Fruit fly (Drosophila melanogaster) whole organism, embryonic: ENCODE data around the gene CG15418.

Experiments used
- Atf6 ChIP-seq: fragments of 200-800 bp; sonication (Bioruptor generic); IDR thresholded peaks from 2 replicates; pipeline ENCODE4 v1.3.6; 2022; ENCODE audit warnings: missing biosample characterization, missing genetic modification characterization
- CG10654 ChIP-seq: fragments of 200-800 bp; sonication (Bioruptor generic); optimal IDR thresholded peaks from 2 replicates; lab custom pipeline; 2016; ENCODE audit warnings: missing biosample characterization, missing genetic modification characterization
- CG12236 ChIP-seq: fragments of 200-800 bp; sonication (Bioruptor generic); optimal IDR thresholded peaks from 2 replicates; lab custom pipeline; 2016; ENCODE audit warnings: missing biosample characterization, missing genetic modification characterization
- CG1602 ChIP-seq: fragments of 200-800 bp; sonication (Bioruptor generic); optimal IDR thresholded peaks from 3 replicates; lab custom pipeline; 2016; ENCODE audit warnings: missing biosample characterization, missing genetic modification characterization
- CG1603 ChIP-seq: fragments of 200-800 bp; sonication (Bioruptor generic); optimal IDR thresholded peaks from 2 replicates; lab custom pipeline; 2019; ENCODE audit warnings: missing biosample characterization, mild to moderate bottlenecking, missing genetic modification characterization, moderate library complexity
- CG17568 ChIP-seq: fragments of 200-800 bp; sonication (Bioruptor generic); optimal IDR thresholded peaks from 2 replicates; lab custom pipeline; 2018; ENCODE audit warnings: missing biosample characterization, mild to moderate bottlenecking, missing genetic modification characterization, moderate library complexity
- CG18764 ChIP-seq: fragments of 200-800 bp; sonication (Bioruptor generic); optimal IDR thresholded peaks from 3 replicates; lab custom pipeline; 2016; ENCODE audit warnings: missing biosample characterization, missing genetic modification characterization
- CG31388 ChIP-seq: fragments of 200-800 bp; sonication (Bioruptor generic); optimal IDR thresholded peaks from 2 replicates; lab custom pipeline; 2016; ENCODE audit warnings: missing biosample characterization, missing genetic modification characterization
- CG31441 ChIP-seq: fragments of 200-800 bp; sonication (Bioruptor generic); IDR thresholded peaks from 2 replicates; pipeline ENCODE4 v1.3.6; 2022; ENCODE audit warnings: missing biosample characterization, missing genetic modification characterization
- CG7963 ChIP-seq: fragments of 200-800 bp; sonication (Bioruptor generic); IDR thresholded peaks from 3 replicates; pipeline ENCODE4 v1.3.6; 2022; ENCODE audit warnings: missing biosample characterization, missing genetic modification characterization; ENCODE audit not compliant: partially characterized antibody
- CG9932 ChIP-seq: fragments of 200-800 bp; sonication (Bioruptor generic); IDR thresholded peaks from 2 replicates; pipeline ENCODE4 v1.3.6; 2022; ENCODE audit warnings: missing biosample characterization, missing genetic modification characterization
- CkIIα-i1 ChIP-seq: fragments of 200-800 bp; sonication (Bioruptor generic); IDR thresholded peaks from 2 replicates; pipeline ENCODE4 v1.3.6; 2022; ENCODE audit warnings: missing biosample characterization, missing genetic modification characterization
- GATAe ChIP-seq: fragments of 200-800 bp; sonication (Bioruptor generic); conservative IDR thresholded peaks from 2 replicates; pipeline ENCODE4 v1.3.6; 2022; ENCODE audit warnings: missing biosample characterization, missing genetic modification characterization
- HLH4C ChIP-seq: fragments of 200-800 bp; sonication (Bioruptor generic); IDR thresholded peaks from 3 replicates; pipeline ENCODE4 v1.3.6; 2022; ENCODE audit warnings: missing biosample characterization, missing genetic modification characterization; ENCODE audit not compliant: partially characterized antibody
- Hand ChIP-seq: fragments of 200-800 bp; sonication (Bioruptor generic); optimal IDR thresholded peaks from 2 replicates; lab custom pipeline; 2017; ENCODE audit warnings: mild to moderate bottlenecking, missing biosample characterization, missing genetic modification reagents, missing genetic modification characterization
- Max ChIP-seq: fragments of 200-800 bp; sonication (Bioruptor generic); optimal IDR thresholded peaks from 2 replicates; lab custom pipeline; 2016; ENCODE audit warnings: missing biosample characterization, mild to moderate bottlenecking, missing genetic modification characterization
- Nf-YC ChIP-seq: fragments of 200-800 bp; optimal IDR thresholded peaks from 3 replicates; lab custom pipeline; 2019; ENCODE audit warnings: missing biosample characterization, mild to moderate bottlenecking, missing genetic modification characterization, moderate library complexity
- Oaz ChIP-seq: fragments of 200-800 bp; sonication (Bioruptor generic); IDR thresholded peaks from 2 replicates; pipeline ENCODE4 v1.3.6; 2022; ENCODE audit warnings: missing biosample characterization, missing genetic modification characterization
- Oli ChIP-seq: fragments of 200-800 bp; sonication (Bioruptor generic); optimal IDR thresholded peaks from 2 replicates; lab custom pipeline; 2018; ENCODE audit warnings: missing biosample characterization, mild to moderate bottlenecking, missing genetic modification characterization, moderate library complexity
- Sox102F ChIP-seq: fragments of 200-800 bp; sonication (Bioruptor generic); optimal IDR thresholded peaks from 2 replicates; lab custom pipeline; 2018; ENCODE audit warnings: missing biosample characterization, mild to moderate bottlenecking, missing genetic modification characterization, moderate library complexity
- TFAM ChIP-seq: fragments of 200-800 bp; sonication (Bioruptor generic); optimal IDR thresholded peaks from 2 replicates; lab custom pipeline; 2017; ENCODE audit warnings: missing biosample characterization, missing genetic modification characterization, inconsistent platforms
- Trl ChIP-seq, 3 experiments: fragments of >200 bp in 2 of 3; fragments of 200-800 bp in 1 of 3; sonication (Bioruptor generic) in 1 of 3; optimal IDR thresholded peaks; 2 replicates in 1 of 3; 3 replicates in 2 of 3; lab custom pipeline; 2016 to 2017; ENCODE audit warnings: missing biosample characterization in 1 of 3, missing genetic modification characterization in 1 of 3
- ac ChIP-seq: fragments of 200-800 bp; sonication (Bioruptor generic); optimal IDR thresholded peaks from 3 replicates; lab custom pipeline; 2017; ENCODE audit warnings: missing biosample characterization, mild to moderate bottlenecking, missing genetic modification characterization
- ato ChIP-seq: fragments of 200-800 bp; sonication (Bioruptor generic); IDR thresholded peaks from 2 replicates; pipeline ENCODE4 v1.3.6; 2022; ENCODE audit warnings: missing biosample characterization, missing genetic modification characterization; ENCODE audit not compliant: partially characterized antibody
- cad ChIP-seq: fragments of >200 bp; optimal IDR thresholded peaks from 2 replicates; lab custom pipeline; 2017; ENCODE audit warnings: missing biosample characterization, missing genetic modification characterization
- cas ChIP-seq: fragments of 200-800 bp; sonication (Bioruptor generic); IDR thresholded peaks from 2 replicates; pipeline ENCODE4 v1.3.6; 2022; ENCODE audit warnings: missing biosample characterization, missing genetic modification characterization
- cato ChIP-seq: fragments of 200-800 bp; sonication (Bioruptor generic); optimal IDR thresholded peaks from 2 replicates; lab custom pipeline; 2016; ENCODE audit warnings: missing biosample characterization, missing genetic modification characterization, borderline replicate concordance
- chinmo ChIP-seq: fragments of 200-800 bp; sonication (Bioruptor generic); IDR thresholded peaks from 4 replicates; pipeline ENCODE4 v1.3.6; 2022; ENCODE audit warnings: missing biosample characterization, missing genetic modification characterization; ENCODE audit not compliant: partially characterized antibody
- croc ChIP-seq: fragments of 200-800 bp; sonication (Bioruptor generic); conservative IDR thresholded peaks from 3 replicates; pipeline ENCODE4 v1.3.6; 2022; ENCODE audit warnings: missing biosample characterization, missing genetic modification characterization
- danr ChIP-seq: fragments of 200-800 bp; sonication (Bioruptor generic); IDR thresholded peaks from 2 replicates; pipeline ENCODE4 v1.3.6; 2022; ENCODE audit warnings: missing biosample characterization, missing genetic modification characterization
- emc ChIP-seq: fragments of 200-800 bp; sonication (Bioruptor generic); optimal IDR thresholded peaks from 2 replicates; lab custom pipeline; 2016; ENCODE audit warnings: missing biosample characterization, missing genetic modification characterization
- fd3F ChIP-seq: fragments of 200-800 bp; sonication (Bioruptor generic); optimal IDR thresholded peaks from 2 replicates; lab custom pipeline; 2018; ENCODE audit warnings: missing biosample characterization, mild to moderate bottlenecking, missing genetic modification characterization, moderate library complexity
- gce ChIP-seq: fragments of 200-800 bp; sonication (Bioruptor generic); IDR thresholded peaks from 3 replicates; pipeline ENCODE4 v1.3.6; 2022; ENCODE audit warnings: missing biosample characterization, missing genetic modification characterization
- gfzf ChIP-seq: fragments of 200-800 bp; sonication (Bioruptor generic); optimal IDR thresholded peaks from 2 replicates; lab custom pipeline; 2016; ENCODE audit warnings: missing biosample characterization, mild to moderate bottlenecking, missing genetic modification characterization, moderate library complexity
- grn ChIP-seq: fragments of 200-800 bp; sonication (Bioruptor generic); optimal IDR thresholded peaks from 3 replicates; lab custom pipeline; 2017; ENCODE audit warnings: missing biosample characterization, missing genetic modification characterization
- hkb ChIP-seq, 2 experiments: fragments of 200-800 bp in 1 of 2; fragments of >200 bp in 1 of 2; sonication (Bioruptor generic) in 1 of 2; IDR thresholded peaks in 1 of 2; optimal IDR thresholded peaks in 1 of 2; 2 replicates each; pipeline versions ENCODE4 v1.3.6 to Lab custom; 2017 to 2022; ENCODE audit warnings: missing biosample characterization in 1 of 2, missing genetic modification characterization in 1 of 2
- hth ChIP-seq: fragments of >200 bp; optimal IDR thresholded peaks from 2 replicates; lab custom pipeline; 2017; ENCODE audit warnings: inconsistent platforms
- jumu ChIP-seq: fragments of 200-800 bp; sonication (Bioruptor generic); optimal IDR thresholded peaks from 3 replicates; lab custom pipeline; 2016; ENCODE audit warnings: missing biosample characterization, missing genetic modification characterization
- lab ChIP-seq: fragments of 200-800 bp; sonication (Bioruptor generic); optimal IDR thresholded peaks from 3 replicates; lab custom pipeline; 2017; ENCODE audit warnings: missing biosample characterization, missing genetic modification characterization, mild to moderate bottlenecking, moderate library complexity, missing genetic modification reagents
- lilli ChIP-seq: fragments of 200-800 bp; sonication (Bioruptor generic); optimal IDR thresholded peaks from 3 replicates; lab custom pipeline; 2016; ENCODE audit warnings: missing biosample characterization, missing genetic modification characterization
- pan ChIP-seq, 4 experiments: fragments of >200 bp in 3 of 4; fragments of 200-800 bp in 1 of 4; sonication (Bioruptor generic) in 1 of 4; optimal IDR thresholded peaks in 3 of 4; IDR thresholded peaks in 1 of 4; 2 replicates each; pipeline versions ENCODE4 v1.3.6 to Lab custom; 2017 to 2022; ENCODE audit warnings: missing biosample characterization in 2 of 4, missing genetic modification characterization in 2 of 4, mixed read lengths in 1 of 4
- pfk ChIP-seq: fragments of 200-800 bp; sonication (Bioruptor generic); optimal IDR thresholded peaks from 2 replicates; lab custom pipeline; 2018; ENCODE audit warnings: missing biosample characterization, mild to moderate bottlenecking, missing genetic modification characterization, moderate library complexity
- pho ChIP-seq: fragments of 200-800 bp; sonication (Bioruptor generic); optimal IDR thresholded peaks from 2 replicates; lab custom pipeline; 2016; ENCODE audit warnings: missing biosample characterization, missing genetic modification characterization
- schlank ChIP-seq: fragments of 200-800 bp; sonication (Bioruptor generic); optimal IDR thresholded peaks from 2 replicates; lab custom pipeline; 2018; ENCODE audit warnings: missing biosample characterization, mild to moderate bottlenecking, missing genetic modification characterization
- sna ChIP-seq: fragments of 200-800 bp; sonication (Bioruptor generic); IDR thresholded peaks from 2 replicates; pipeline ENCODE4 v1.3.6; 2022; ENCODE audit warnings: missing biosample characterization, missing genetic modification characterization; ENCODE audit not compliant: partially characterized antibody
- wek ChIP-seq: fragments of 200-800 bp; sonication (Bioruptor generic); optimal IDR thresholded peaks from 3 replicates; lab custom pipeline; 2018; ENCODE audit warnings: missing biosample characterization, mild to moderate bottlenecking, missing genetic modification characterization, moderate library complexity
- z ChIP-seq: fragments of 200-800 bp; sonication (Bioruptor generic); IDR thresholded peaks from 3 replicates; pipeline ENCODE4 v1.3.6; 2022; ENCODE audit warnings: missing biosample characterization, missing genetic modification characterization

CG15418 gene

dm6 chr2L:3632047-3632880 is 10.8 kb upstream of the CG15418 start (continued):
- TF ChIP-seq pan (optimal IDR thresholded peaks at IDR 0.05; lab: Kevin White, UChicago) (no peak), pan (GFP tag; optimal IDR thresholded peaks at IDR 0.05 in 1 of 2, IDR thresholded peaks at IDR 0.05 in 1 of 2) (peak in 1 of 2 experiments; percentile 98), fd3F (GFP tag; lab: Kevin White, UChicago) (peak; percentile 87), TFAM (GFP tag; lab: Kevin White, UChicago) (peak; percentile 95), wek (peak; percentile 77), danr (GFP tag; lab: Robert Waterston, UW) (peak; percentile 95), CG1603 (tag; lab: Kevin White, UChicago) (peak; percentile 95), z (peak; percentile 86), ato (GFP tag; lab: Robert Waterston, UW) (peak; percentile 20; the same call in 1 of the 2 replicates), CG7963 (GFP tag; lab: Robert Waterston, UW) (no peak), hth (lab: Kevin White, UChicago) (no peak), lilli (GFP tag; lab: Kevin White, UChicago) (peak; percentile 99), CG10654 (peak; percentile 97), Hand (GFP tag; lab: Kevin White, UChicago) (peak; percentile 87), Max (peak; percentile 82), CG1602 (GFP tag; lab: Kevin White, UChicago) (peak; percentile 92), CG17568 (GFP tag; lab: Kevin White, UChicago) (peak; percentile 91), Trl (optimal IDR thresholded peaks at IDR 0.05; lab: Kevin White, UChicago) (peak; percentile 96), Trl (GFP tag; optimal IDR thresholded peaks at IDR 0.05; lab: Kevin White, UChicago) (peak; percentile 93), gce (GFP tag; lab: Robert Waterston, UW) (peak; percentile 97), chinmo (GFP tag; lab: Robert Waterston, UW) (peak; percentile 94; the same call in 3 of the 4 replicates), sna (GFP tag; lab: Robert Waterston, UW) (no peak), lab (GFP tag; lab: Kevin White, UChicago) (peak; percentile 99), cad (GFP tag; lab: Kevin White, UChicago) (no peak), CG12236 (GFP tag; lab: Kevin White, UChicago) (peak; percentile 90), pfk (peak; percentile 60), Oaz (GFP tag; lab: Robert Waterston, UW) (peak; percentile 94), cato (GFP tag; lab: Kevin White, UChicago) (peak; percentile 90), Atf6 (GFP tag; lab: Robert Waterston, UW) (peak; percentile 98), HLH4C (GFP tag; lab: Robert Waterston, UW) (no peak), CG31388 (GFP tag; lab: Kevin White, UChicago) (peak; percentile 75), Sox102F (peak; percentile 91), pho (GFP tag; lab: Kevin White, UChicago) (peak; percentile 92), Oli (tag; lab: Kevin White, UChicago) (peak; percentile 95), ac (GFP tag; lab: Kevin White, UChicago) (peak; percentile 88), Nf-YC (tag; lab: Kevin White, UChicago) (peak; percentile 91), CG9932 (GFP tag; lab: Robert Waterston, UW) (peak; percentile 96), emc (GFP tag; lab: Kevin White, UChicago) (peak; percentile 69), CG31441 (GFP tag; lab: Robert Waterston, UW) (peak; percentile 99), hkb (optimal IDR thresholded peaks at IDR 0.05; lab: Kevin White, UChicago) (no peak), hkb (GFP tag; IDR thresholded peaks at IDR 0.05; lab: Robert Waterston, UW) (peak; percentile 96), cas (peak; percentile 90), GATAe (peak; percentile 94), jumu (GFP tag; lab: Kevin White, UChicago) (peak; percentile 97), schlank (tag; lab: Kevin White, UChicago) (peak; percentile 79), CG18764 (GFP tag; lab: Kevin White, UChicago) (peak; percentile 98), CkIIα-i1 (peak; percentile 74; the same call in 1 of the 2 replicates), grn (GFP tag; lab: Kevin White, UChicago) (peak; percentile 81), gfzf (GFP tag; lab: Kevin White, UChicago) (peak; percentile 15), croc (GFP tag; lab: Robert Waterston, UW) (peak; percentile 97)
